Fruit fly (Drosophila melanogaster): Measurements from ENCODE around the gene bam.

The bam gene

DNA sequence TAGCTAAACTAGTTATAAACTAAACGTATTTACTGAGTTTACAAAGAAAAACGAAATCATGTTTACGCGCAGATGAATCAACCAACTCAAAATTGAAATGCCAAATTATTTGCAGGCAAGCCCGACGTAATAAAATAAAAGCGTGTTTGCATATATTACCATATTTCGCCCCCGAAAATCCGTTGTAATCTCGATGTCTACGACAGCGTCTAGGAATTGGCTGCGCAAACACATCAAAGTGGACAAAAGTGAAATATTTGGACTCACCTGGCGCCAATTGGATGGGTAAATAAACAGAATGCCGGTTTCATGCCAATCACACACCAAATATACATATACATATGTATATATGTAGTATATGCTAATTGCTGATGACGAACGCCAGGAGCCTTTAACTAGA, 8.8 kb downstream of the bam start (continued):
- TF ChIP-seq fru (optimal IDR thresholded peaks at IDR 0.05), result no peak
- no peak for TF ChIP-seq Pdp1 (GFP tag; optimal IDR thresholded peaks at IDR 0.05)
- TF ChIP-seq dimm (GFP tag; IDR thresholded peaks at IDR 0.05), result no peak
- TF ChIP-seq CG31224 (GFP tag; IDR thresholded peaks at IDR 0.05), result no peak
- TF ChIP-seq TFAM (GFP tag; optimal IDR thresholded peaks at IDR 0.05), result no peak
- TF ChIP-seq CG9797 (GFP tag; optimal IDR thresholded peaks at IDR 0.05), result no peak
- no peak for TF ChIP-seq D (optimal IDR thresholded peaks at IDR 0.05)
- no peak for TF ChIP-seq D (GFP tag; optimal IDR thresholded peaks at IDR 0.05)
- TF ChIP-seq CG12104 (GFP tag; optimal IDR thresholded peaks at IDR 0.05), result no peak
- no peak for TF ChIP-seq Stat92E (GFP tag; optimal IDR thresholded peaks at IDR 0.05)
- no peak for TF ChIP-seq inv (GFP tag; IDR thresholded peaks at IDR 0.05; ENCODE audit: partially characterized antibody)
- TF ChIP-seq ranshi (GFP tag; IDR thresholded peaks at IDR 0.05), result no peak
- no peak for TF ChIP-seq klu (GFP tag; IDR thresholded peaks at IDR 0.05)
- TF ChIP-seq hkb (optimal IDR thresholded peaks at IDR 0.05), result no peak
- TF ChIP-seq hkb (GFP tag; IDR thresholded peaks at IDR 0.05), result no peak
- no peak for TF ChIP-seq Myb (GFP tag; optimal IDR thresholded peaks at IDR 0.05)
- TF ChIP-seq Deaf1 (tag; optimal IDR thresholded peaks at IDR 0.05), result no peak
- TF ChIP-seq Ets97D (GFP tag; optimal IDR thresholded peaks at IDR 0.05), result no peak
- no peak for TF ChIP-seq CG7963 (GFP tag; IDR thresholded peaks at IDR 0.05; ENCODE audit: partially characterized antibody)
- no peak for TF ChIP-seq ind (GFP tag; optimal IDR thresholded peaks at IDR 0.05)
- TF ChIP-seq CG6689 (GFP tag; IDR thresholded peaks at IDR 0.05), result no peak
- no peak for TF ChIP-seq CG8281 (tag; optimal IDR thresholded peaks at IDR 0.05)
- no peak for TF ChIP-seq hth (optimal IDR thresholded peaks at IDR 0.05)
- no peak for TF ChIP-seq NFAT (GFP tag; IDR thresholded peaks at IDR 0.05)
- TF ChIP-seq CG17385 (GFP tag; optimal IDR thresholded peaks at IDR 0.05), result no peak
- no peak for TF ChIP-seq Hsf (GFP tag; optimal IDR thresholded peaks at IDR 0.05)
- peak; percentile 52 for TF ChIP-seq cwo (GFP tag; optimal IDR thresholded peaks at IDR 0.05)

DNA sequence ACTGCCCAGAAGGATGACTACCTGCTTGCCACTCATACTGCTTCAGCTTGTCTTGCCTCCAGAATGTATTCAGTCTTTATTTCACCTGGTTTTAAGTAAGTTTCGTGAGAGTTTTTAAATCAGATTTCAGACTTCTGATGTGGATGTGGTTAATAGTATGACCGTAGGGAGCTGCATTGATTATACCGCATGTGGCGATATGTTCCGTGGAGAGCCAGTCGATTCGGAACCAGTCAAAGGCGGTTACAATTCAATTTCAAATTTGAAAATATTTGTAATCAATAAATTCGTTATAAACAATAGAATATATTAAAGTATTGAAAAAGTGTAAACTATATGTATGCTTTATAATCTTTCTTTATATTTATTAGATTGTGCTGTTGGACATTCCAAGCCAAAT, 9.5 kb downstream of the bam start, which contains the start of gene Sil1:
Gene Sil1 (minus strand): TSS at position 168 of the 400 bp plus-strand sequence.
- TF ChIP-seq CG2116 (GFP tag; optimal IDR thresholded peaks at IDR 0.05), result peak; percentile 26
- TF ChIP-seq Ptx1 (GFP tag; IDR thresholded peaks at IDR 0.05), result no peak
- peak; percentile 33; the same call in 1 of the 2 replicates for TF ChIP-seq amos (GFP tag; IDR thresholded peaks at IDR 0.05; ENCODE audit: partially characterized antibody)
- peak; percentile 18 for TF ChIP-seq Ets97D (GFP tag; optimal IDR thresholded peaks at IDR 0.05)
- peak; percentile 22; the same call in 1 of the 2 replicates for TF ChIP-seq Dref (GFP tag; IDR thresholded peaks at IDR 0.05)
- peak; percentile 31; the same call in 1 of the 3 replicates for TF ChIP-seq knrl (GFP tag; IDR thresholded peaks at IDR 0.05; ENCODE audit: partially characterized antibody)
- peak; percentile 99 for TF ChIP-seq CG15514 (GFP tag; optimal IDR thresholded peaks at IDR 0.05)
- TF ChIP-seq CG17186 (GFP tag; optimal IDR thresholded peaks at IDR 0.05), result no peak
- TF ChIP-seq stwl (tag; optimal IDR thresholded peaks at IDR 0.05), result peak; percentile 49
- TF ChIP-seq gfzf (GFP tag; optimal IDR thresholded peaks at IDR 0.05), result peak; percentile 76
- peak; percentile 22 for TF ChIP-seq CG14710 (tag; optimal IDR thresholded peaks at IDR 0.05)
- TF ChIP-seq CG13287 (GFP tag; IDR thresholded peaks at IDR 0.05; ENCODE audit: partially characterized antibody), result peak; percentile 9; the same call in 1 of the 2 replicates
- no peak for TF ChIP-seq stc (GFP tag; IDR thresholded peaks at IDR 0.05)
- no peak for TF ChIP-seq trh (GFP tag; optimal IDR thresholded peaks at IDR 0.05)
- TF ChIP-seq CG1603 (tag; optimal IDR thresholded peaks at IDR 0.05), result peak; percentile 67
- no peak for TF ChIP-seq Lhr (GFP tag; optimal IDR thresholded peaks at IDR 0.05)
- TF ChIP-seq CG9797 (GFP tag; optimal IDR thresholded peaks at IDR 0.05), result peak; percentile 75
- TF ChIP-seq BEAF-32 (GFP tag; optimal IDR thresholded peaks at IDR 0.05), result peak; percentile 40
- peak; percentile 50 for TF ChIP-seq MESR4 (GFP tag; optimal IDR thresholded peaks at IDR 0.05)
- TF ChIP-seq trem (tag; optimal IDR thresholded peaks at IDR 0.05), result peak; percentile 45
- TF ChIP-seq MBD-R2 (GFP tag; IDR thresholded peaks at IDR 0.05), result peak; percentile 32; the same call in 1 of the 2 replicates
- peak; percentile 33 for TF ChIP-seq CG4617 (GFP tag; optimal IDR thresholded peaks at IDR 0.05; ENCODE audit: borderline replicate concordance)
- TF ChIP-seq nerfin-1 (tag; optimal IDR thresholded peaks at IDR 0.05), result no peak
- peak; percentile 93 for TF ChIP-seq Myb (GFP tag; optimal IDR thresholded peaks at IDR 0.05)
- TF ChIP-seq pzg (GFP tag; optimal IDR thresholded peaks at IDR 0.05), result peak; percentile 66
- peak; percentile 21 for TF ChIP-seq CG10267 (tag; optimal IDR thresholded peaks at IDR 0.05)
- 0 out of 3 replicates have a peak, but pooled peaks have one; percentile 5 for TF ChIP-seq row (GFP tag; IDR thresholded peaks at IDR 0.05)
- no peak for TF ChIP-seq CG7963 (GFP tag; IDR thresholded peaks at IDR 0.05; ENCODE audit: partially characterized antibody)
